Fruit fly (Drosophila melanogaster): ENCODE results near the gene CG6638.

CG6638 gene

DNA sequence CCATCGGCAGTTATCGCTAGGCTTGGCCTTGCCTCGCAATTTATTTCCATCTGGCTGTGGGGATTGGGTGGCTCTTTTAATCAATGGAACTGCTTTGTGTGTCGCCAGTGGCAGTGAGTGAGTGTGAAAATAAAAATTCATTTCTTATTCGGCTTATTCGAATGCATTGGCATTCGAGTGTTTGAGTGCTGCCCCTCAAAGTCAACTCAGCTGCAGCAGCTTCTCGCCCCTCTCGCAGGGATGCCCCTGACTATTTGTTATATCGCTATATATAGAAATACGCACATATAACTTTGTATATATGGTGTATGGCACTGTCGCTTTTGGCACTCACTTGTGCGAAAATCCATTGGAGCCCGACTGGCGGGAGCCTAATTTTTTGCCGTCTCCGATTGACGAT lies 25.0 kb downstream of the CG6638 start:
- no peak for TF ChIP-seq bab1 (GFP tag; optimal IDR thresholded peaks at IDR 0.05)
- no peak for TF ChIP-seq CG7101 (tag; optimal IDR thresholded peaks at IDR 0.05)
- no peak for TF ChIP-seq pad (GFP tag; optimal IDR thresholded peaks at IDR 0.05)
- TF ChIP-seq CG7045 (GFP tag; optimal IDR thresholded peaks at IDR 0.05), result no peak
- no peak for TF ChIP-seq CG5204 (GFP tag; optimal IDR thresholded peaks at IDR 0.05)
- TF ChIP-seq cnc (optimal IDR thresholded peaks at IDR 0.05), result no peak
- TF ChIP-seq cic (GFP tag; optimal IDR thresholded peaks at IDR 0.05), result no peak
- TF ChIP-seq Clk (GFP tag; optimal IDR thresholded peaks at IDR 0.05), result no peak

DNA sequence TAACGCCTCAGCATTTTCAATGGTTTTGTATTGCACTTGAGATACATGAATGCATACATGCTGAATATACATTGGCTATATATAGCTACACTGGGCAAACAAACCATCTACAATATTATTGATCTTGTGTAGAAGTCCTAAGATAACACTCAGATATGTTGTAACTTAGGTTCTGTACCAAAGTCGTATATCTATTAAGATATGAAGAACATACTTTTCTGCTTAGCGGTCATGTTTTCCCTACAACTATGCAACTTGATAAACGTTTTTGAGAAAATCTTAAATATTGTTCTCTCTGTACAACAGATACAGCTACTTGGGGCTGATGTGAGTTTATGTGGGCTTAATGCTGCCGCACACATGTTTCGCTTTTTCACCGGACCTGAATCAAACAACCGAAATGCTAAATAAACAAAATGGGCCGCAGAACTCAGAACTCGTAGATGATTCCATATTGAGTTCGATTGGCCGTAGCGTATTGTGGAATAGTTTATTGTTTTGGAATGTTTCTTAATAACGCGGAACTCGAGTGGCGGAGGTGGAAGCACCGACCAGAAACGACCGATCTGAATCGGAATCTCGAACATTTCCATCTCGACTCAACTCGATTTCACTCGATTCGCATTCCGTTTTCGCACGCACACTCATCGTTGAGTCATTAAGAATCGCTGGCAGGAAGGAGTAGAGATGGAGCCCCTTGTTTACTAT lies 26.5 kb downstream of the CG6638 start:
- TF ChIP-seq bab1 (GFP tag; optimal IDR thresholded peaks at IDR 0.05), result peak; percentile 28
- no peak for TF ChIP-seq ovo (GFP tag; optimal IDR thresholded peaks at IDR 0.05)
- TF ChIP-seq kay (GFP tag; ENCODE audit: borderline replicate concordance), result no peak
- peak; percentile 33 for TF ChIP-seq CG7101 (tag; optimal IDR thresholded peaks at IDR 0.05)
- TF ChIP-seq tj (GFP tag; optimal IDR thresholded peaks at IDR 0.05), result peak; percentile 97
- no peak for TF ChIP-seq cnc (optimal IDR thresholded peaks at IDR 0.05)
- TF ChIP-seq CG33017 (tag; optimal IDR thresholded peaks at IDR 0.05), result no peak
- peak; percentile 46 for TF ChIP-seq CG14711 (tag; optimal IDR thresholded peaks at IDR 0.05)

DNA sequence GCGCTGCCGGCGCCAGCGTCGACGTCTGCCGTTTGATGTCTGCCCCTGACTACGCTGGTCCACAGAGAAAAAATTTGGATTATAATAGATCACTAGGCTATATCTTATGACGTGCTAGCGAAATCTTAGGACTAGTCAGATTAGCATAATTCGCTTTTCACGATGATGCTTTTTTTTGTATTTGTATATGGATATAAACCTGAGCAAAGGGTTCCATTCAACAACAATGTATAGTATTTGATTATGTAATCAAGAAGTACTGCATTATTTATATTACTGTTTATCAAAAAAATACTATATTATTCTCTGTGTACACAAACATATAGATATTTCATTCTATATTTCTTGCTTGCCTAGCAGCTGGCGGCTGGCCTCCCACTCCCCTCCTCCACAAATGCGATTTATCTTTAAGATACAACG lies 28.8 kb downstream of the CG6638 start:
- TF ChIP-seq tj (GFP tag; optimal IDR thresholded peaks at IDR 0.05) (peak; percentile 30), kay (GFP tag; ENCODE audit: borderline replicate concordance) (peak; percentile 91), Clk (GFP tag; optimal IDR thresholded peaks at IDR 0.05) (no peak), Mnt (GFP tag; optimal IDR thresholded peaks at IDR 0.05) (no peak), Crg-1 (GFP tag; optimal IDR thresholded peaks at IDR 0.05) (no peak), bab1 (GFP tag; optimal IDR thresholded peaks at IDR 0.05) (no peak), CG33017 (tag; optimal IDR thresholded peaks at IDR 0.05) (peak; percentile 65), CG7101 (tag; optimal IDR thresholded peaks at IDR 0.05) (peak; percentile 73), CG7045 (GFP tag; optimal IDR thresholded peaks at IDR 0.05) (peak; percentile 37), CG1620 (GFP tag; optimal IDR thresholded peaks at IDR 0.05) (no peak), CG12768 (GFP tag; optimal IDR thresholded peaks at IDR 0.05) (peak; percentile 16), cic (GFP tag; optimal IDR thresholded peaks at IDR 0.05) (peak; percentile 81), ovo (GFP tag; optimal IDR thresholded peaks at IDR 0.05) (no peak), cnc (optimal IDR thresholded peaks at IDR 0.05) (no peak), pad (GFP tag; optimal IDR thresholded peaks at IDR 0.05) (peak; percentile 14), Hr96 (GFP tag; optimal IDR thresholded peaks at IDR 0.05) (no peak), toe (GFP tag; optimal IDR thresholded peaks at IDR 0.05) (peak; percentile 43), CG14711 (tag; optimal IDR thresholded peaks at IDR 0.05) (peak; percentile 52), CG5204 (GFP tag; optimal IDR thresholded peaks at IDR 0.05) (peak; percentile 29), CG11617 (GFP tag; optimal IDR thresholded peaks at IDR 0.05) (peak; percentile 41)

DNA sequence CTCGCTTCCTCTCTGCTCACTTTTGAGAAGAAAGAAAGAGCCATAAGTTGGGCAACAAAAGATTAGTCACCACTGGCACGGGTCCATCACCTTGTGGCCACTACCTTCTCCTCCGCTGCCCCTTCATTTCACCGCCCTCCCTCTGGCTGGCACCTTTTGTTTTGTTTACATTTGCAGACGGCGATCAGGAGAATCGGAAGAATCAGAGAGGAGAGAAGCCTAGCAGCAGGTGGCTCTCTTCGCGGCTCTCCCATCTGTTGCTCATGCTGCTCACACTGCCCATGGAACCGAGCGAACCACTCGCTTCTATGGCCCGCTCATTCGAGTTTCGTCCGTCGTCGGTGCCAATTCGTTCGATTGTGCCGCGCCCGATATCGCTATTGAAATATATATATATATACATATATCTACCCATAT lies 29.5 kb downstream of the CG6638 start:
- TF ChIP-seq Clk (GFP tag; optimal IDR thresholded peaks at IDR 0.05) (peak; percentile 12), toe (GFP tag; optimal IDR thresholded peaks at IDR 0.05) (peak; percentile 48), CG7045 (GFP tag; optimal IDR thresholded peaks at IDR 0.05) (peak; percentile 4), CG14711 (tag; optimal IDR thresholded peaks at IDR 0.05) (peak; percentile 28), cnc (optimal IDR thresholded peaks at IDR 0.05) (no peak), CG5204 (GFP tag; optimal IDR thresholded peaks at IDR 0.05) (no peak), CG12768 (GFP tag; optimal IDR thresholded peaks at IDR 0.05) (peak; percentile 67), kay (GFP tag; ENCODE audit: borderline replicate concordance) (peak; percentile 97), Crg-1 (GFP tag; optimal IDR thresholded peaks at IDR 0.05) (peak; percentile 25), Hr96 (GFP tag; optimal IDR thresholded peaks at IDR 0.05) (no peak), bab1 (GFP tag; optimal IDR thresholded peaks at IDR 0.05) (peak; percentile 21), ovo (GFP tag; optimal IDR thresholded peaks at IDR 0.05) (no peak), tj (GFP tag; optimal IDR thresholded peaks at IDR 0.05) (peak; percentile 65), cic (GFP tag; optimal IDR thresholded peaks at IDR 0.05) (peak; percentile 66), CG1620 (GFP tag; optimal IDR thresholded peaks at IDR 0.05) (peak; percentile 30), pad (GFP tag; optimal IDR thresholded peaks at IDR 0.05) (peak; percentile 43), Mnt (GFP tag; optimal IDR thresholded peaks at IDR 0.05) (peak; percentile 86), CG7101 (tag; optimal IDR thresholded peaks at IDR 0.05) (peak; percentile 47), CG33017 (tag; optimal IDR thresholded peaks at IDR 0.05) (peak; percentile 56), CG11617 (GFP tag; optimal IDR thresholded peaks at IDR 0.05) (peak; percentile 49)

DNA sequence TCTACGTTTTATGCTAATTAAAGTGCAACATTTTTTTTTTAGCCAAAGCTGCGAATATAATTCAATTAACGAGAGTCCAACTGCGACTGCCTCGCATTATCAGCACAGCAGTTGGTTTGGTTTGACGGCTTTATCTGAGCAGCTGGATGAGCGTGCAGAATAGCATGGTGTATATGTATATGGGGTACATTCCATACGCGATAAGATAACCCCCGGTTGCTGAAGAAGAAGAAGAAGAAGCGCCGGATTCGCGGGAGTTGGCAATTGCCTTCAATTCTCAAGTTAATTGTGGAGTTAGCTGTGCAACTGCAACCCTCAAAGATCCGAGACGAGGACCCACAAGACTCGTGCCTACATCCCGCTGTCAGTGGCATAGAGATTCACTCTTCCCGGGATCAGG lies 30.4 kb downstream of the CG6638 start:
- TF ChIP-seq toe (GFP tag; optimal IDR thresholded peaks at IDR 0.05) (no peak), cnc (optimal IDR thresholded peaks at IDR 0.05) (no peak), CG12768 (GFP tag; optimal IDR thresholded peaks at IDR 0.05) (peak; percentile 9)

DNA sequence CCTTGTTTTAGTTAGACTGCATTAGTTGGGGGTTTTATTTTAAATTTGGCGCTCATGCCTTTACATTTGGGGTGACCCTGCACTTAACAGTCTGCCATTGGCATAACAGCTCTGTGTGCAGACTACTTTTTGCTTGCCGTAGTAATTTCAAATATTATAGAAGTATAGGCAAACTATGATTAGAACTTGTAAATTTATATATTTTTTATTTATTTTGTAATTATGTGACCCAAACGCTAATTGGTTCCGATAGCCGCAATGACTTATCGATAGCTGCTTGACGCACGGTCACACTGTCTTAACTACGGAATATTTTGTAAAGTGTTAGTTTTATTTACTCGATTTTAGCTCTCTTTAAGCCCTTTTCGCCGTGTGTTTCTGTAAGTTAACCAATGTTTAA lies 31.2 kb downstream of the CG6638 start, which contains the start of gene rhea:
Gene rhea, plus strand, starts transcription at position 292 of the 400 bp plus-strand sequence.
- no peak for TF ChIP-seq CG33017 (tag; optimal IDR thresholded peaks at IDR 0.05)
- no peak for TF ChIP-seq ovo (GFP tag; optimal IDR thresholded peaks at IDR 0.05)
- peak; percentile 0 for TF ChIP-seq CG5204 (GFP tag; optimal IDR thresholded peaks at IDR 0.05)
- TF ChIP-seq CG1620 (GFP tag; optimal IDR thresholded peaks at IDR 0.05), result peak; percentile 5
- no peak for TF ChIP-seq CG7101 (tag; optimal IDR thresholded peaks at IDR 0.05)
- no peak for TF ChIP-seq pad (GFP tag; optimal IDR thresholded peaks at IDR 0.05)
- TF ChIP-seq CG7045 (GFP tag; optimal IDR thresholded peaks at IDR 0.05), result no peak
- TF ChIP-seq CG11617 (GFP tag; optimal IDR thresholded peaks at IDR 0.05), result peak; percentile 6
- no peak for TF ChIP-seq Hr96 (GFP tag; optimal IDR thresholded peaks at IDR 0.05)
- TF ChIP-seq bab1 (GFP tag; optimal IDR thresholded peaks at IDR 0.05), result peak; percentile 47
- TF ChIP-seq Mnt (GFP tag; optimal IDR thresholded peaks at IDR 0.05), result no peak
- peak; percentile 53 for TF ChIP-seq tj (GFP tag; optimal IDR thresholded peaks at IDR 0.05)
- TF ChIP-seq cic (GFP tag; optimal IDR thresholded peaks at IDR 0.05), result no peak
- TF ChIP-seq kay (GFP tag; ENCODE audit: borderline replicate concordance), result peak; percentile 1
- peak; percentile 37 for TF ChIP-seq CG14711 (tag; optimal IDR thresholded peaks at IDR 0.05)
- TF ChIP-seq toe (GFP tag; optimal IDR thresholded peaks at IDR 0.05), result no peak
- TF ChIP-seq Clk (GFP tag; optimal IDR thresholded peaks at IDR 0.05), result no peak
- TF ChIP-seq CG12768 (GFP tag; optimal IDR thresholded peaks at IDR 0.05), result no peak
- TF ChIP-seq Crg-1 (GFP tag; optimal IDR thresholded peaks at IDR 0.05), result no peak
- TF ChIP-seq cnc (optimal IDR thresholded peaks at IDR 0.05), result no peak

Data from whole organism, adult.